Worm (Caenorhabditis elegans) whole organism, L4 larva: ENCODE measurements around the gene B0244.5.

ENCODE experiments used
- F26F4.8 ChIP-seq: fragments of 200-800 bp; sonication (Bioruptor generic); conservative IDR thresholded peaks from 2 replicates; pipeline ENCODE4 v1.3.6; 2022; ENCODE audit warnings: missing genetic modification characterization, missing compliant biosample characterization
- T20F7.1 ChIP-seq: fragments of 200-800 bp; sonication (Bioruptor generic); optimal IDR thresholded peaks from 2 replicates; lab custom pipeline; 2018; ENCODE audit warnings: mild to moderate bottlenecking, missing genetic modification characterization, missing compliant biosample characterization
- T26A8.4 ChIP-seq: fragments of 200-800 bp; sonication (Bioruptor generic); IDR thresholded peaks from 2 replicates; pipeline ENCODE4 v1.3.6; 2022; ENCODE audit warnings: missing genetic modification characterization, missing compliant biosample characterization
- Y75B8A.6 ChIP-seq: fragments of 200-800 bp; sonication (Bioruptor generic); IDR thresholded peaks from 2 replicates; pipeline ENCODE4 v1.3.6; 2022; ENCODE audit warnings: missing genetic modification reagents, missing genetic modification characterization, missing compliant biosample characterization
- ZK337.2 ChIP-seq: fragments of 200-800 bp; sonication (Bioruptor generic); IDR thresholded peaks from 2 replicates; pipeline ENCODE4 v1.3.6; 2022; ENCODE audit warnings: missing genetic modification reagents, missing genetic modification characterization, missing compliant biosample characterization
- aha-1 ChIP-seq: fragments of 150-350 bp; peaks from one replicate; lab custom pipeline; 2014; ENCODE audit warnings: missing biosample characterization, missing genetic modification characterization
- ama-1 ChIP-seq: fragments of 150-350 bp; optimal IDR thresholded peaks from 2 replicates; lab custom pipeline; 2014; ENCODE audit warnings: inconsistent platforms, mixed read lengths
- ceh-32 ChIP-seq: sonication (generic microtip); optimal IDR thresholded peaks from 2 replicates; lab custom pipeline; 2016; ENCODE audit warnings: mild to moderate bottlenecking, missing genetic modification characterization, missing compliant biosample characterization; ENCODE audit not compliant: poor library complexity
- ceh-44 ChIP-seq: fragments of 200-800 bp; sonication (Bioruptor generic); IDR thresholded peaks from 2 replicates; pipeline ENCODE4 v1.3.6; 2022; ENCODE audit warnings: missing genetic modification reagents, missing genetic modification characterization, missing compliant biosample characterization
- ces-1 ChIP-seq: fragments of 150-350 bp; sonication (generic microtip); optimal IDR thresholded peaks from 4 replicates; lab custom pipeline; 2014; ENCODE audit warnings: missing biosample characterization, missing genetic modification reagents, missing genetic modification characterization
- ctbp-1 ChIP-seq: fragments of 200-800 bp; sonication (Bioruptor generic); IDR thresholded peaks from 2 replicates; pipeline ENCODE4 v1.3.6; 2022; ENCODE audit warnings: missing genetic modification reagents, missing genetic modification characterization, missing compliant biosample characterization
- daf-12 ChIP-seq: fragments of 150-350 bp; optimal IDR thresholded peaks from 2 replicates; lab custom pipeline; 2014; ENCODE audit warnings: missing biosample characterization, missing genetic modification reagents, missing genetic modification characterization
- daf-19 ChIP-seq: fragments of 200-800 bp; sonication (Bioruptor generic); conservative IDR thresholded peaks from 2 replicates; pipeline ENCODE4 v1.3.6; 2022; ENCODE audit warnings: missing genetic modification characterization, missing compliant biosample characterization
- daf-8 ChIP-seq: fragments of 200-800 bp; sonication (Bioruptor generic); IDR thresholded peaks from 2 replicates; pipeline ENCODE4 v1.3.6; 2022; ENCODE audit warnings: missing genetic modification characterization, missing compliant biosample characterization
- dmd-9 ChIP-seq: fragments of 200-800 bp; sonication (Bioruptor generic); IDR thresholded peaks from 2 replicates; pipeline ENCODE4 v1.3.6; 2022; ENCODE audit warnings: missing genetic modification reagents, missing genetic modification characterization, missing compliant biosample characterization
- dpl-1 ChIP-seq: fragments of 150-350 bp; optimal IDR thresholded peaks from 2 replicates; lab custom pipeline; 2014; ENCODE audit warnings: missing biosample characterization, missing genetic modification reagents, missing genetic modification characterization
- duxl-1 ChIP-seq: sonication (generic microtip); optimal IDR thresholded peaks from 2 replicates; lab custom pipeline; 2016; ENCODE audit warnings: mild to moderate bottlenecking, missing genetic modification characterization, moderate library complexity, missing compliant biosample characterization; ENCODE audit not compliant: poor library complexity
- dve-1 ChIP-seq: sonication (generic microtip); optimal IDR thresholded peaks from 2 replicates; lab custom pipeline; 2017; ENCODE audit warnings: antibody characterized with exemption, mild to moderate bottlenecking, missing genetic modification characterization, missing compliant biosample characterization; ENCODE audit not compliant: insufficient read depth
- egl-27 ChIP-seq: sonication (generic microtip); optimal IDR thresholded peaks from 3 replicates; lab custom pipeline; 2017; ENCODE audit warnings: missing biosample characterization, missing genetic modification reagents, missing genetic modification characterization
- fos-1 ChIP-seq: fragments of 150-350 bp; optimal IDR thresholded peaks from 2 replicates; lab custom pipeline; 2014; ENCODE audit warnings: missing biosample characterization, missing genetic modification characterization
- hif-1 ChIP-seq, 2 experiments: sonication (generic microtip); optimal IDR thresholded peaks; 2 replicates each; lab custom pipeline; 2016 to 2017; ENCODE audit warnings: missing compliant biosample characterization in 2 of 2, missing genetic modification characterization in 2 of 2, missing genetic modification reagents in 2 of 2, missing genotype in 2 of 2, mild to moderate bottlenecking in 1 of 2
- hlh-11 ChIP-seq: fragments of 200-800 bp; sonication (Bioruptor generic); optimal IDR thresholded peaks from 2 replicates; lab custom pipeline; 2018; ENCODE audit warnings: mild to moderate bottlenecking, missing genetic modification characterization, missing compliant biosample characterization
- hlh-30 ChIP-seq: sonication (generic microtip); optimal IDR thresholded peaks from 2 replicates; lab custom pipeline; 2017; ENCODE audit warnings: antibody characterized with exemption, mild to moderate bottlenecking, missing genetic modification characterization, missing compliant biosample characterization; ENCODE audit not compliant: insufficient read depth
- hmg-1.1 ChIP-seq: fragments of 200-800 bp; sonication (Bioruptor generic); IDR thresholded peaks from 2 replicates; pipeline ENCODE4 v1.3.6; 2022; ENCODE audit warnings: missing genetic modification reagents, missing genetic modification characterization, missing compliant biosample characterization
- jun-1 ChIP-seq: fragments of 150-350 bp; optimal IDR thresholded peaks from 2 replicates; lab custom pipeline; 2014; ENCODE audit warnings: missing biosample characterization, missing genetic modification reagents, missing genetic modification characterization
- lin-1 ChIP-seq: fragments of 200-800 bp; sonication (Bioruptor generic); IDR thresholded peaks from 2 replicates; pipeline ENCODE4 v1.3.6; 2022; ENCODE audit warnings: missing genetic modification reagents, missing genetic modification characterization, missing compliant biosample characterization
- lin-13 ChIP-seq: fragments of 150-350 bp; optimal IDR thresholded peaks from 2 replicates; lab custom pipeline; 2014; ENCODE audit warnings: missing biosample characterization, missing genetic modification reagents, missing genetic modification characterization
- lin-38 ChIP-seq: fragments of 200-800 bp; sonication (Bioruptor generic); IDR thresholded peaks from 2 replicates; pipeline ENCODE4 v1.3.6; 2022; ENCODE audit warnings: missing genetic modification reagents, missing genetic modification characterization, missing compliant biosample characterization
- lin-39 ChIP-seq: fragments of 150-350 bp; optimal IDR thresholded peaks from 2 replicates; lab custom pipeline; 2014; ENCODE audit warnings: missing biosample characterization, missing genetic modification reagents, missing genetic modification characterization
- mes-2 ChIP-seq: sonication (generic microtip); optimal IDR thresholded peaks from 2 replicates; lab custom pipeline; 2016; ENCODE audit warnings: missing genotype, mild to moderate bottlenecking, missing genetic modification characterization, missing compliant biosample characterization; ENCODE audit not compliant: poor library complexity, severe bottlenecking
- mxl-2 ChIP-seq: fragments of 200-800 bp; sonication (Bioruptor generic); conservative IDR thresholded peaks from 2 replicates; pipeline ENCODE4 v1.3.6; 2022; ENCODE audit warnings: missing genetic modification reagents, missing genetic modification characterization, missing compliant biosample characterization
- nhr-102 ChIP-seq: sonication (generic microtip); optimal IDR thresholded peaks from 2 replicates; lab custom pipeline; 2016; ENCODE audit warnings: mild to moderate bottlenecking, missing genetic modification characterization, moderate library complexity, missing compliant biosample characterization
- nhr-28 ChIP-seq: fragments of 150-350 bp; optimal IDR thresholded peaks from 2 replicates; lab custom pipeline; 2014; ENCODE audit warnings: missing biosample characterization, missing genetic modification characterization
- nhr-41 ChIP-seq: fragments of 200-800 bp; sonication (Bioruptor generic); IDR thresholded peaks from 2 replicates; pipeline ENCODE4 v1.3.6; 2022; ENCODE audit warnings: missing genetic modification reagents, missing genetic modification characterization, missing compliant biosample characterization
- nhr-42 ChIP-seq: fragments of 200-800 bp; sonication (Bioruptor generic); IDR thresholded peaks from 2 replicates; pipeline ENCODE4 v1.3.6; 2022; ENCODE audit warnings: missing genetic modification characterization, missing compliant biosample characterization
- nhr-6 ChIP-seq: fragments of 150-350 bp; optimal IDR thresholded peaks from 2 replicates; lab custom pipeline; 2014; ENCODE audit warnings: missing biosample characterization, missing genetic modification characterization
- nhr-77 ChIP-seq: fragments of 150-350 bp; optimal IDR thresholded peaks from 2 replicates; lab custom pipeline; 2014; ENCODE audit warnings: missing biosample characterization, missing genetic modification characterization
- skn-1 ChIP-seq: fragments of 150-350 bp; optimal IDR thresholded peaks from 2 replicates; lab custom pipeline; 2014; ENCODE audit warnings: missing biosample characterization, missing genetic modification characterization
- snpc-4 ChIP-seq: fragments of 150-350 bp; optimal IDR thresholded peaks from 2 replicates; lab custom pipeline; 2014; ENCODE audit warnings: missing biosample characterization, missing genetic modification characterization
- tag-97 ChIP-seq: fragments of 200-800 bp; sonication (Bioruptor generic); IDR thresholded peaks from 2 replicates; pipeline ENCODE4 v1.3.6; 2022; ENCODE audit warnings: missing genetic modification characterization, missing compliant biosample characterization
- tra-1 ChIP-seq: fragments of 200-800 bp; sonication (Bioruptor generic); IDR thresholded peaks from 2 replicates; pipeline ENCODE4 v1.3.6; 2022; ENCODE audit warnings: missing genetic modification reagents, missing genetic modification characterization, missing compliant biosample characterization
- unc-130 ChIP-seq: sonication (generic microtip); optimal IDR thresholded peaks from 2 replicates; lab custom pipeline; 2016; ENCODE audit warnings: missing genetic modification reagents, missing genetic modification characterization, missing compliant biosample characterization
- unc-39 ChIP-seq: sonication (generic microtip); optimal IDR thresholded peaks from 2 replicates; lab custom pipeline; 2017; ENCODE audit warnings: missing biosample characterization, missing genetic modification characterization
- unc-62 ChIP-seq, 3 experiments: fragments of 150-350 bp in 1 of 3; sonication (generic microtip); optimal IDR thresholded peaks in 2 of 3; peaks in 1 of 3; 1 replicate in 1 of 3; 2 replicates in 2 of 3; lab custom pipeline; 2014 to 2017; ENCODE audit warnings: missing biosample characterization in 3 of 3, missing genetic modification characterization in 3 of 3, missing genetic modification reagents in 3 of 3, missing genotype in 1 of 3
- vab-7 ChIP-seq: fragments of 200-800 bp; sonication (Bioruptor generic); IDR thresholded peaks from 2 replicates; pipeline ENCODE4 v1.3.6; 2022; ENCODE audit warnings: missing genetic modification reagents, missing genetic modification characterization, missing compliant biosample characterization
- zag-1 ChIP-seq: fragments of 150-350 bp; optimal IDR thresholded peaks from 2 replicates; lab custom pipeline; 2014; ENCODE audit warnings: missing biosample characterization, missing genetic modification characterization
- zfp-2 ChIP-seq: sonication (generic microtip); optimal IDR thresholded peaks from 2 replicates; lab custom pipeline; 2016; ENCODE audit warnings: mild to moderate bottlenecking, missing genetic modification characterization, missing compliant biosample characterization
- zip-11 ChIP-seq: fragments of 200-800 bp; sonication (Bioruptor generic); IDR thresholded peaks from 2 replicates; pipeline ENCODE4 v1.3.6; 2022; ENCODE audit warnings: missing genetic modification characterization, missing compliant biosample characterization
- ztf-11 ChIP-seq: fragments of 150-350 bp; optimal IDR thresholded peaks from 2 replicates; lab custom pipeline; 2014; ENCODE audit warnings: missing biosample characterization, missing genetic modification characterization
- ztf-7 ChIP-seq: fragments of 150-350 bp; optimal IDR thresholded peaks from 2 replicates; lab custom pipeline; 2014; ENCODE audit warnings: missing biosample characterization, missing genetic modification characterization

The B0244.5 gene

ce11 chrIII:5785273-5785929, 40.7 kb downstream of the B0244.5 start, which contains the start of gene Y37B11A.3 (continued):
- TF ChIP-seq unc-62 (GFP tag; optimal IDR thresholded peaks at IDR 0.05 in 1 of 2; lab: Kevin White, UChicago) (no peak), unc-62 (tag; optimal IDR thresholded peaks at IDR 0.05; lab: Kevin White, UChicago) (no peak), daf-12 (tag; lab: Kevin White, UChicago) (no peak), lin-1 (GFP tag; lab: Robert Waterston, UW) (no peak), T20F7.1 (GFP tag; lab: Kevin White, UChicago) (no peak), F26F4.8 (no peak), nhr-42 (GFP tag; lab: Robert Waterston, UW) (no peak), daf-19 (GFP tag; lab: Robert Waterston, UW) (no peak), ztf-7 (tag; lab: Kevin White, UChicago) (no peak), lin-39 (no peak), unc-130 (no peak), ceh-44 (GFP tag; lab: Robert Waterston, UW) (no peak), dpl-1 (GFP tag; lab: Kevin White, UChicago) (peak; percentile 75), mxl-2 (no peak), zag-1 (tag; lab: Kevin White, UChicago) (no peak), T26A8.4 (GFP tag; lab: Robert Waterston, UW) (no peak; the same call in none of the 2 replicates), ZK337.2 (GFP tag; lab: Robert Waterston, UW) (no peak), tra-1 (GFP tag; lab: Robert Waterston, UW) (0 out of 2 replicates have a peak, but pooled peaks have one; percentile 48), nhr-41 (GFP tag; lab: Robert Waterston, UW) (no peak), ces-1 (no peak), unc-39 (tag; lab: Kevin White, UChicago) (no peak), duxl-1 (tag; lab: Kevin White, UChicago) (peak; percentile 39), vab-7 (peak; percentile 19; the same call in 1 of the 2 replicates), aha-1 (peak; percentile 98), hlh-11 (tag; lab: Kevin White, UChicago) (peak; percentile 61), lin-13 (GFP tag; lab: Kevin White, UChicago) (peak; percentile 56), mes-2 (peak; percentile 84), jun-1 (peak; percentile 26), ztf-11 (tag; lab: Kevin White, UChicago) (no peak), nhr-28 (peak; percentile 15), ctbp-1 (peak; percentile 51; the same call in 1 of the 2 replicates), nhr-102 (peak; percentile 67), fos-1 (tag; lab: Kevin White, UChicago) (no peak), egl-27 (tag; lab: Kevin White, UChicago) (no peak), Y75B8A.6 (GFP tag; lab: Robert Waterston, UW) (0 out of 2 replicates have a peak, but pooled peaks have one; percentile 43), dve-1 (tag; lab: Kevin White, UChicago) (peak; percentile 73), nhr-6 (no peak), zip-11 (no peak), snpc-4 (tag; lab: Kevin White, UChicago) (no peak), daf-8 (GFP tag; lab: Robert Waterston, UW) (no peak), tag-97 (GFP tag; lab: Robert Waterston, UW) (no peak), hif-1 (tag; optimal IDR thresholded peaks at IDR 0.05; lab: Kevin White, UChicago) (peak in 1 of 2 experiments; percentile 45), skn-1 (tag; lab: Kevin White, UChicago) (no peak), dmd-9 (GFP tag; lab: Robert Waterston, UW) (peak; percentile 62; the same call in 1 of the 2 replicates), nhr-77 (tag; lab: Kevin White, UChicago) (peak; percentile 39), zfp-2 (tag; lab: Kevin White, UChicago) (no peak), lin-38 (no peak), hmg-1.1 (peak; percentile 83), hlh-30 (peak; percentile 7), ceh-32 (no peak), ama-1 (no peak)
